Fruit fly (Drosophila melanogaster) S2 (cell line): ENCODE measurements around the gene CG34175.

Experiments used
- CG8478 ChIP-seq: fragments of >200 bp; optimal IDR thresholded peaks from 2 replicates; lab custom pipeline; 2018
- CTCF ChIP-seq, 2 experiments: fragments of >200 bp; optimal IDR thresholded peaks; 2 replicates each; lab custom pipeline; 2018

CG34175 gene

DNA sequence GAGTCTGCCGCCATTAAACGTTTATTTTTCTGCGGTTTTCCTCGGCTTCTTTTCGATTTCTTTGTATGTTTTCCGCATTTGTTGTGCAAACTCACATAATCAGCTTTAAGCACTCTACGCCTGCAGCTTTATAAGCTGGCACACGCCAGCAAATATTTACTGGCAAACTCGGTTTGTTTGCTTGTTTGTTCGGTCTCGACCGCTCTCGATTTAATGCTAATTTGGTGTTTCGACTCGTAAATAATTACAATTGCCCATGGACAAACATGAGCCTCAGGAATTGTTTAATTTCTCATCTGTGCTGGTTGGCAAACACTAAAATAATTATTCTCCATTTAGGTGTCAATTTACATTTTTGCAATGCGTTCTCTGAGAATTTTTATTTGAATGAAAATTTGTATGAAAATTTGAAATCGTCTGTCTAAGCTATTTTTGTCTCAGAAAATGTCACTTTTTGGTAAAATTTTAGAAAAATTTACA is at the start of gene CG34175:
CG34175 (plus strand) TSS at position 430 of the 480 bp plus-strand sequence.
- TF ChIP-seq CTCF (optimal IDR thresholded peaks at IDR 0.05; lab: Kevin White, UChicago) (no peak), CG8478 (no peak)

DNA sequence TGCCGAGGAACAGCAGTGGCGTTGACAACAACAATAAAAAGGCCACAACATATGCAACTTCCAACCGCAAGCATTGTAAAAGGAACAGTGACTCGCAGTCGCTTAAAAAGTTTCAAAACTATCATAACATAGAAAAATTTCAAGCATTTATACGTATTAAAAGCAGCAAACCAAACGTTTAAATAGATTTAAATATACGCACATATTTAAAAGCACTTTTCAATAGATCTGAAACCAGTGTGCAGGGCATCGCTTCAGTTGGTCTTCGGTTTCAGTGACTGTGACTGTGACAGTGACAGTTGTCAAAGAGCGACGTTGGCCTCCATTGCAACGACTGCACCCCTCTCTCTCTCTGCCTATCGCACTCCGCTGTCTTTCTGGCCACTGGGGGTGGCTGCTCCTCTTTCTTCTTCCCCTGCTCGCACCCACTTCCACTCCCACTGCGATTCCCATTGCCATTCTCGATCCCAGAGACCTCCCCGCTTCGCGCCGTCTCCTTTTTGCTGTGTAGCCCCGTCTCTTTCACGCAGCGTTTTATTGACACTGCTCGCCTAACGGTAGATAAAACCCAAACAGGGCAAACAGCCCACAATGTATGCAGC is 49.6 kb upstream of the CG34175 start:
- no peak for TF ChIP-seq CTCF (optimal IDR thresholded peaks at IDR 0.05; lab: Kevin White, UChicago)
- no peak for TF ChIP-seq CG8478

DNA sequence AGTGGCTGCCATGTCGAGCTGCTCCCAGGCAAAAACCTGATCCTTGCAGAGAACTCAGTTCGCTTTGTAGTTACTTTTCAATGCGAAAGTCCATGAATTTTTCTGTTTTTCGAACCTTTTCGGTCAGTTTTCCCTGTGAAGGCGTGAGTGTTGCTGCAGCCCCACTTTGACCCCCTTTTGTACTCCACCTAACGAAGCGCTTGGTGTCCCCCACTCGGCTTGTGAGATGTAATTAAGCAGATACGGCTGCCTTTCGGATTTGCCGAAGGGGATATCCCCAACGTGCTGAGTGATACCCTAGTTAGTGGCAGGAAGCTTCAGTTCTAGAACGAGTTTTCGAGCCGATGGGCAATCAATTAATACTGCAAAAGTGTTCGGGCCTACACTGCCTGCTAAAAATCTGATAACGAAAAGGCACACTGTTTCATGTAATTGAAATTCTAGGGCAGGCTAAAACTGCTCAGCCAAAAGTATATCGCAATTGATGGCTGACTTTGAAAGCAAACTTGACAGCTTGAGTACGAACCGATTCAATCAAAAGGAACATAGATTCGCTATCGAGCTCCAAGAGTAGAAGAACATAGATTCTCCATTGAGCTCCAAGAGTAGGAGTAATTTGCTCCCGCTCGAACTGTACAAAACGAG is 46.1 kb upstream of the CG34175 start:
- TF ChIP-seq CTCF (optimal IDR thresholded peaks at IDR 0.05; lab: Kevin White, UChicago): no peak
- TF ChIP-seq CG8478: no peak

DNA sequence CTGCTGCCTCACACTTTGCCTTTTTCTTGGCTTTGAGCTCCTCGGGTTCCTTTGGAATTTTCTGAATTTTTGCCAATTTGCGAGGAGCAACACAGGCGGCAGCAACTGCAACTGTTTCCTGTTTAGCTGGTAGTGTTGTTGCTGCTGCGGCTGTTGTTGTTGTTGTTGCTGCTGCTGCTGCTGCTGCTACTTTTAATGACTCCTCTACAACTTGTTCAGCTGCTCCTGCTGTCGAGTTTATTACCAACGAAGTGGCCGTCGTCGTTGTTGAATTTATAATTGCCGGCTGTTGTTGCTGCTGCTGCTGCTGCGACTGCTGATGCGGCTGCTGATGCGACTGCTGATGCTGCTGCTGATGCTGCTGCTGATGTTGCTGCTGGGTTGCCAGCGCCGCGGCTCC is 44.9 kb upstream of the CG34175 start:
- TF ChIP-seq CTCF (optimal IDR thresholded peaks at IDR 0.05; lab: Kevin White, UChicago): no peak
- TF ChIP-seq CG8478: no peak

DNA sequence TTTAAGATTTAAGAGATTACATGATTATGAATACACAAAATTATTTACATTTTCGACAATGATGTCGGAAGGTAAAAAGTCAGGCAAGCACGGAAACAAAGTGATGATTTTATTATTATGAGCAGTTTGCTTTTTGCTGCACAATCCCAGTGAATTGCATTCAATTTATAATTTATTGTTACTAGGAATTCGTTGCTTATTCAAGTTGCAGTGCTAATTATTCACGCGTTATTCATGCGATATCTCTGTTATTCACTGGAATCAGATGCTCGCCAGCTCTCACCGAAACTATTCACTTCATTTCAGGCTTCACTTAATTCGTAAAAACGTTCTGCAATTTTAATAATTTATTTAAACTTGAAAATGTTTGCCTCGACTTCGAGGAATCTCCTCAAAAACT is 44.0 kb upstream of the CG34175 start:
- TF ChIP-seq CG8478 (no peak), CTCF (optimal IDR thresholded peaks at IDR 0.05; lab: Kevin White, UChicago) (no peak)

DNA sequence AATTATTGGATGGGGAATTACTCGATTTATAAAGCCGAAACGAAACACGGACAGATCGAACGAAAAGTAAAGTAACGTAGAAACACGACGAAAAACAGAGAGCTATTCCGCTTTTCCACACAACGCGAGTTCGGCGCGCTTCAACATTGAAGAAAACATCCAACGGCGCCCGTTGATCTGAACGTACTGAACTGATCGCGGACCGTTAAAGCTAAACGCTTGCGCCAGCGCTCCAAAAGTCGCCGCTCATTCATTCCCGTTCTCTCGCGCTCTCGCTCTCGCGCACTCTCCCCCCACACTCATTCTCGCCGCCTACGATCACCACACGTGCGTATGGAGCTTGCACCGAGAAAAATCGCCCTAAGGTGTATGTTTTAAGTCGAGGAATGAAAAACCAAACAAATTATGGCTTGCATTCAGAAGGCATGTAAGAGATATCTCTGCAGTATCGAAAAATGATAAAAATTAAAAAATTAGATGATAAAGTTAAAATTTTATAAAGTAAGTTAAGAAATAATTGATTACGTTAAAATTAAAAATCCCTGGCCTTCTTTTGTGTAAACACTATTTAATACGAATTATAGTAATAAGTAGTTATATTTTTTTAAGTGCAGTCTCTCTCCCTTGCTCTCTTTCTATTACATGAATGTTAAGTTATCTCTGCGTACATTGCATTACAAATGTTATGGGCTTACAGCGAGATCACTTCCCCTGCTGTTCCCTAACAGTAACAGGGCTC is 43.0 kb upstream of the CG34175 start, which contains the start of gene E23:
E23 (minus strand) TSS at position 188 of the 739 bp plus-strand sequence.
- TF ChIP-seq CTCF (optimal IDR thresholded peaks at IDR 0.05; lab: Kevin White, UChicago): no peak

DNA sequence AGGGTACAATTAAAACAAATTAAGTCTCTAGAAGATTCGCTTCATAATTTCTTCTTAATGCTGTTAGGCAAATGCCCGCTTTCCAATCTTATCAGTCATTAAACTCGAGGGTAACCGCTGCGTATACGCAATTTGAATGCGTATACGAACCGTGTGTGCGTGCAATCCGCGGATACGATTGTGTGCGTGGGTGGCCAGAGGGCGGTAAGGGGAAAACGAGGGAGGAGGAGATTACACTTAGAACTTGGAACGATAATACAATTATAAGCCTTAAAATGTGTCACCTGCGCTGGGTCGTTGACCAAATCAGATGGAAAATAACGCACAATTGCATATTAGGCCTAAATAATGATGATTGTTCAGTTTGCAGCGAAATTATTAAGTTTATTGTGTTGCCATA is 42.0 kb upstream of the CG34175 start:
- no peak for TF ChIP-seq CTCF (optimal IDR thresholded peaks at IDR 0.05; lab: Kevin White, UChicago)
- no peak for TF ChIP-seq CG8478

DNA sequence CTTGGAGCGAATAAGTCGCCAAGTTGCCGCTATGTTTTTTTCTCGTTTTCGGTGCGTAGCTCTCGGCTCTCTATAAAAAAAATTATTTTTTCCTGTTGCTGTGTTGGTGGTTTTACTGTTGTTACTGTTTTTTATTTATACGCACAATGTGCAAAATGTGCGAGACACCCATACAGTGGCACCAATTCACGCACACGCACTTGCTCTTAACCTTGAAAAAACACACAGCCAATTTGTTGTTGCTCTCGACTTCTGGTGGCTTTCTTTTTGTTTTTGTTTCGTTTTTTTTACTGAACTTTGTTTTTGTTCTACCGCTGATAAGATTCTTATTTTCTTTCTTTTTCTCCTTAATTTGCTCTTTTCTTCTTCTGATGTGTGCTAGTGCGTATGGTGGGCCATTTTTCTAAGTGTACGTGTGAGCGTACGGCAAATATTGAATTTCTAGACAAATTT is 41.6 kb upstream of the CG34175 start:
- TF ChIP-seq CTCF (optimal IDR thresholded peaks at IDR 0.05; lab: Kevin White, UChicago) (no peak), CG8478 (no peak)

DNA sequence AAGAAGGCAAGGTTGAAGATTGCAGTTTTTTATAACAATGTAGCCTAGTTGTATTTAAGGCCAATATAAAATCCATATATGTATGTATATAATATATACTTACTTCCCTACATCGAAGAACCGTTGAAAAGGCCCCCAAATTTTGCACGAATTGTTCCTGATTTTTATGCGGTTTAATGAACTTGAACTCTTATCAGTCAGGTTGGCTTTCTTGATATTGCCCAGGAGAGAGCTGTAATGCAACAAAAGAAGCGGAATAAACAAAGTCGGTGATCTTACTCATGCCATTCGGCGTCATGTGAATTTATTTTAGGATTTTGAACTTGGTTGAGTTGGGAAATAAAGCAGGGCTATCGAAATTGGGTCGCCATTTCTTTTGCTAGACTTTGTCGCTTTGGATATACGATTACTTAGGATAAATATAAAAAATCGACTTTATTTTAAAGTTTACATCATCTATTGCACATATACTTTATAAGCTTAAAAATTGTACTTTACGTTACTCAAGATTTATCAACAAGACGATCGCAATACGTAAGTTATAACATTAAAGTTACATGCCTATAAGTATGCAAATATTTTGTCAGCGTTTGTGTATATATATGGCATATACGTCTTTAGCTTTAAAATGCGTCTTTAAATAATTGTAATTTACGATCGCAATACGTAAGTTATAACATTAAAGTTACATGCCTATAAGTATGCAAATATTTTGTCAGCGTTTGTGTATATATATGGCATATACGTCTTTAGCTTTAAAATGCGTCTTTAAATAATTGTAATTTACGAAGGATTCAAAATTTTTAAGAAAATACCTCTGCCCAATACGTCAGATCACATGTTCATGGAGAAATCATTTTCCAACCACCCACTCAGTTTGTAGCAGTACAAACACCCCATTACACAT is 40.8 kb upstream of the CG34175 start, which contains the start of gene CG8838:
CG8838 (plus strand) TSS at position 857 of the 907 bp plus-strand sequence.
- no peak for TF ChIP-seq CG8478
- no peak for TF ChIP-seq CTCF (optimal IDR thresholded peaks at IDR 0.05; lab: Kevin White, UChicago)

DNA sequence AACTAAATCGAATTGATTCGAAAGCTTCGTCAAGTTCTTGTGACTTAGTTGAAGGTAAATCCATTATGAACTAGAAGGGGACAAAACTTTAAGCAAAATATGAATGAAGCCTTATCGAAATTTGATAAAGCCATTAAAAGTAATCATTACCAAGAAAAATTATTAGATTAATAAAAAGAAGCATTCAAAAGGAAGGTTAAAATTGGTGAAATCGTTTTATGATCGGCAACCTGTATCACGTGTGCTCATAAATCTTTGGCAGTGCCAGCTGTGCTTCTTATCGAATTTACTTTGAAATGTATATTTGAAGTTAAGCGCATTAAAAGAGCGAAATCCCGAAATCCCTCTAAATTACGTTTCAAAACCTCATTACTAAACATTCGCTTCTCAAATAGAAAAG is 36.0 kb upstream of the CG34175 start:
- TF ChIP-seq CTCF (optimal IDR thresholded peaks at IDR 0.05; lab: Kevin White, UChicago) (no peak), CG8478 (no peak)

DNA sequence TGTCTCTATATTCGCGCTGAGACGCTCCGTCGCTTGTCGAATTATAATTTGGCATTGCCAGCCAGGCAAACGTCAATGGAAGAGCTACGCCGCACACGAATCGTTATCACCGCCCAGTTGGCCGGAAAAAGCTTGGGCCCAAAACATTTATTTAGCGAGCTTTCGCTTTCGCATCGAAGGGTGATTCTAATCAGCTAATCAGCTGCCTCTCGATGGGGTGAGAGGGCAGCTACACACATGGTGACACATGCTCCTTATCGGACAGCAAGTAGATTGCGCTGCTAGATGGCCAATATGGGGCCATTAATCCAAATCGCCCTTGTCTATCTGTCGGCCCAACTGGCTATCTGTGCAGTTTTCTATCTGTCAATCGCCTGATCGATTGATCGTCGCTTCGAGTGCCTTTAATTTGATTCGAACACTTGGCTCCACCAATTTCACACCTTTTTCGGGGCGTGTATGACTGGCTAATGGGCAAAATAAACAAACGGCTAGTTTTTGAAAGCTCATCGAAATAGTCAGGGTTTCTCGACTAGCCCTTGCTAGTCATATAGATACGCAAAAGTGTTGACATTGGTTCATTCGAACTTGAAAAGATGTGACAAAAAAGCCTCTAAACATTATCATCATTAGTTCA is 31.7 kb upstream of the CG34175 start:
- TF ChIP-seq CG8478: no peak
- no peak for TF ChIP-seq CTCF (optimal IDR thresholded peaks at IDR 0.05; lab: Kevin White, UChicago)

DNA sequence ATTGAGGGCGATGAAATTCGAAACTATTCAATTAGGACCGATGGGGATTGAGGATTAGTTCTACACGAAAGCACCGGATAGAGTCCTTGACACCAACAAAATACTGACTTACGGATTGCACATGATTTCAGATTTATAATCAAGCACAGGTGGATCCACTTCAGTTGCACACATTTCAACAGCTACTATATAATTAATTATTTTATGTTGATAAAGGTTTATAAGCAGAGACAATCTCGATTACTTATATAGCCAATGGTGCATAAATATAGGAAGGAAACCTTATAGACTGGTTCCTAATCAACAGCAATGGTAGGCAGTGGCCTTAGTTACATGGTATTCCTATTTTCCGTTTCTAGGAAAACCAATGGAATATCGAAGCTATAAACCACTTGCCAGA is 29.4 kb upstream of the CG34175 start:
- TF ChIP-seq CTCF (optimal IDR thresholded peaks at IDR 0.05; lab: Kevin White, UChicago) (no peak), CG8478 (no peak)

DNA sequence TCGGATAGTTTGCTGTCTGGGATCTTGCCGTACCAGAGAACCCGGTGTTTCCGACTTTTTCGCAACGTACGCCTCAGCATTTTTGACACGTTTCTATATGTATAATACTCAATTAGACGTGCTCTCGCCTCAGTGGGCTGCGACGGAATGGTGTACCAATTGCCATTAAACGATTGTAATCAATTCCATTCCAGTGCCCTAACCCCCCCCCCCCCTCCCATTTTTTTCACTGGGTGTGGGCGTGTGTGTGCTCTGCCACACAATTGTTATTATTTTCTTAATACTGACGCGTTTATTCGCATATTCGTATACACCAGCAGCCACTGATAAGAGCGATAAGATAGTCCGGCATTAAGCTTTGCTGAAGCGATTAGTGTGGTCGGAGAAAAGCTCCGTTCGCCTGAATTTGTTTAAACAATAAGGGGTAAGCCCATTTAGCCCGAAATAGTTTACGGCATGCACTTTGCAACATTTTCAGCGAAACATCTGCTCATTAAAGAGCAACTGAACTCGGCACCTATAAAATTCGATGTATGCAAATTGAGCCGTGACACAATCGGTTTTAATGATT is 28.7 kb upstream of the CG34175 start:
- no peak for TF ChIP-seq CTCF (optimal IDR thresholded peaks at IDR 0.05; lab: Kevin White, UChicago)
- no peak for TF ChIP-seq CG8478

DNA sequence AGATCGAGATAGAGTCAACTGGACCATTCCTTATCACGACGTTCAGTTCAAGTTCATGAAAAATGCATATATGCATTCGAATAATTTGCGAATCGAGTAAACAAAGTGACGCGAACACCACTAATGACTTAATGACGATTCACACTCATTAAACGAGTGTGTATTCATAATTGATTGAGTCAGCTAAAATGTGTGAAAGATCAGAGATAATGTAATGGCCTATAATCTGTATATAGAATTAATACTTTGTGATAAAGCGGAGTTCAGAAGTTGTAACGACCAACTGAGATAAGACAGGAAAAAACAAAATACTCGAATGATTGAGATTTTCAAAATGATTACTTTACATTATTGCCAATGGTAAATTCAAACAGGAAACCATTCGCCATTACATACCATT is 28.0 kb upstream of the CG34175 start:
- TF ChIP-seq CG8478 (no peak), CTCF (optimal IDR thresholded peaks at IDR 0.05; lab: Kevin White, UChicago) (no peak)
